Worm (Caenorhabditis elegans): ENCODE data around the gene dlc-4.

The dlc-4 gene

DNA sequence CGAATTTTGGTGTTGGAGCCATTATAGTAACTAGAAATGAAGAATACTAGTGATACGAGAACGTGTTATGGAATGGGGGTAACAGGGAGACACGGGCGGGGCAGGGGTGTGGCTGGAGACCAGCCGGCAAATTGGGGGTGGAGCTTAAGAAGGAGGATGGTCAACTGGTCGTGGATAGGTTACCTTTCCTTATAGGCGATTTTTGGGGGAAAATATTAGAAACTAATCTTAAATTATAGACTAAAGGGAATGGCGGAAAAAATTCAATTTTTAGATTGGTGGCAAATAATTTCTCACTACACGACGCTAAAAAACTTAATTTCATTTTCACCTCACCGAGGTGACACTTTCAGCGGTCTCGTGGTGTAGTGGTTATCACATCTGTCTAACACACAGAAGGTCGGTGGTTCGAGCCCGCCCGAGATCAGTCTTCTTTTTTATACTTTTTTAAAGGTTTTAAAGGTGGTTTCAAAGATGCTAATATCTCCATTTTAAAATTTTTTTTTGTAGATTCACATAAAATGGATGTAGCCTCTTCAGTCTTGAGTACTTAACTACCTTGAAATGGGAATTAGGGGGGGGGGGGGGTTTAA is 43.2 kb upstream of the dlc-4 start, which contains the start of gene Y65A5A.1 (continued):
- TF ChIP-seq die-1 (tag; optimal IDR thresholded peaks at IDR 0.05): peak; percentile 31
- no peak for TF ChIP-seq bed-1 (GFP tag; IDR thresholded peaks at IDR 0.05)
- TF ChIP-seq hlh-26 (GFP tag; conservative IDR thresholded peaks at IDR 0.05): no peak
- TF ChIP-seq rpc-1 (optimal IDR thresholded peaks at IDR 0.05): peak; percentile 86
- peak; percentile 81 for TF ChIP-seq rpc-1 (tag; optimal IDR thresholded peaks at IDR 0.05)
- peak; percentile 55 for TF ChIP-seq hmg-1.2 (GFP tag; IDR thresholded peaks at IDR 0.05)
- no peak for TF ChIP-seq nhr-90 (tag; optimal IDR thresholded peaks at IDR 0.05)
- TF ChIP-seq dox-1 (GFP tag; IDR thresholded peaks at IDR 0.05): peak; percentile 61; the same call in 1 of the 2 replicates
- no peak for TF ChIP-seq ama-1 (optimal IDR thresholded peaks at IDR 0.05)
- peak; percentile 35 to 65 for TF ChIP-seq ama-1 (GFP tag; optimal IDR thresholded peaks at IDR 0.05)
- peak; percentile 27 for TF ChIP-seq attf-5 (GFP tag; optimal IDR thresholded peaks at IDR 0.05)
- TF ChIP-seq pbrm-1 (GFP tag; IDR thresholded peaks at IDR 0.05): peak; percentile 70; the same call in 1 of the 2 replicates
- peak; percentile 62 for TF ChIP-seq F23B12.7 (tag; optimal IDR thresholded peaks at IDR 0.05; ENCODE audit: insufficient read depth)
- no peak for TF ChIP-seq sea-2 (GFP tag; IDR thresholded peaks at IDR 0.05)
- peak; percentile 82; the same call in 1 of the 2 replicates for TF ChIP-seq lin-26 (GFP tag; IDR thresholded peaks at IDR 0.05)
- TF ChIP-seq lin-54 (GFP tag; optimal IDR thresholded peaks at IDR 0.05): peak; percentile 14
- TF ChIP-seq snpc-3.4 (tag; optimal IDR thresholded peaks at IDR 0.05): peak; percentile 81
- TF ChIP-seq nfyb-1 (GFP tag; IDR thresholded peaks at IDR 0.05): peak; percentile 54; the same call in 1 of the 2 replicates
- TF ChIP-seq snpc-4 (GFP tag; optimal IDR thresholded peaks at IDR 0.05): peak; percentile 79
- peak; percentile 6 to 94 (median 90) for TF ChIP-seq snpc-4 (tag; optimal IDR thresholded peaks at IDR 0.05)
- no peak for TF ChIP-seq sptf-2 (GFP tag; optimal IDR thresholded peaks at IDR 0.05)
- TF ChIP-seq nhr-120 (GFP tag; IDR thresholded peaks at IDR 0.05): no peak
- 0 out of 2 replicates have a peak, but pooled peaks have one; percentile 19 for TF ChIP-seq ztf-28 (GFP tag; IDR thresholded peaks at IDR 0.05)
- peak; percentile 55 for TF ChIP-seq snpc-1.1 (tag; optimal IDR thresholded peaks at IDR 0.05; ENCODE audit: insufficient read depth)
- TF ChIP-seq D2030.7 (GFP tag; IDR thresholded peaks at IDR 0.05): peak; percentile 64
- TF ChIP-seq F49E8.2 (tag; optimal IDR thresholded peaks at IDR 0.05; ENCODE audit: insufficient read depth): peak; percentile 28
- peak in 1 of 2 experiments; percentile 12 for TF ChIP-seq rec-8 (tag; optimal IDR thresholded peaks at IDR 0.05)
- TF ChIP-seq atf-7 (tag; optimal IDR thresholded peaks at IDR 0.05): no peak
- TF ChIP-seq ceh-40 (GFP tag; IDR thresholded peaks at IDR 0.05): no peak
- TF ChIP-seq Y53G8AR.9 (GFP tag; conservative IDR thresholded peaks at IDR 0.05): no peak
- TF ChIP-seq athp-1 (tag; optimal IDR thresholded peaks at IDR 0.05): peak; percentile 27
- peak; percentile 71 for TF ChIP-seq snpc-1.3 (tag; optimal IDR thresholded peaks at IDR 0.05; ENCODE audit: insufficient read depth)

DNA sequence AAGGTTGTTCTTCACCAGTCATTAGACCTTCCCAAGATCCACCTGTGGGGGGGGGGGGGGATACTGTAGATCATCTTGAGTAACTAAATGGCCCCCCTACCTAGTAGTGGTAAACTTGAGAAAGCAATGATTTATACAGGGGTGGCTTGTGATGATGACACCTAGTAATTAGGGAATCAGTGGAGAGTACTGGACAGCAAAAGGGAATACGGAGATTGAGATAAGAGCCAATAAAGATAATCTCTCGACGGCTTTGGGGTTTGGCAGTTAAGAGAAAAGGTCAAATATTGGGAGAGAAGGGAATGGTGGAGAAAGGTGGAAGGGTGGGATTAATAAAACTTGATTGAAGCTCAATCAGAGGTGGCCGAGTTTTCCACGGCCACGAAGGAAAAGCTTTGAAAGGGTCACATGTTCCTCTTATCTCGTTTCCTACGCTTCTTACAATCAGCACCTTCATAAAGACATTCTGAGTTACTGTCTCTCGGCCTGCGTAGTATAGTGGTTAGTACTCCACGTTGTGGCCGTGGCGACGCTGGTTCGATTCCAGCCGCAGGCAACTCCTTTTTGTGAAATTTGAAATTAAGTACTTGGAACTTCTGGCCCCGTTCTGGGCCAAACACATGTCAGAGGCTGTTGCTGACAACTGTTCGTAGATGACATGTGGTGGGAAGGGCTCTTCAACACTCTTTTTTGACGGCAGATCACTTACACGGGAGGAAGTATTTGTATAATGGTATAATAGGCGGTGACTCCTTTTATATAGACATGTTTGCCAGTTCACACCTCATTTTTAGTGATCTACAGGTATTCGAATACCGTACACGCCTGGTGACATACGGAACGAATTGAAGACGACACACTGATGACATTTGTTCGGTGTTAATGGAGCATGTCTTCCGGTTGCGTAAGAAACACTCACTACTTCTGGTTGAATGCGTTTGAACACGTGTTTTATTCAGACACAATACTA is 42.4 kb upstream of the dlc-4 start:
- TF ChIP-seq mes-4 (tag; optimal IDR thresholded peaks at IDR 0.05) (peak; percentile 46), nhr-27 (tag; optimal IDR thresholded peaks at IDR 0.05) (no peak), mel-28 (tag; optimal IDR thresholded peaks at IDR 0.05; ENCODE audit: borderline replicate concordance) (no peak), madf-10 (tag; optimal IDR thresholded peaks at IDR 0.05) (peak; percentile 57), Y95B8A.8 (GFP tag; IDR thresholded peaks at IDR 0.05) (0 out of 2 replicates have a peak, but pooled peaks have one; percentile 51), T07F8.4 (tag; optimal IDR thresholded peaks at IDR 0.05) (peak; percentile 42), unc-62 (GFP tag; optimal IDR thresholded peaks at IDR 0.05) (no peak), athp-1 (tag; optimal IDR thresholded peaks at IDR 0.05) (peak; percentile 68), lin-26 (GFP tag; IDR thresholded peaks at IDR 0.05) (peak; percentile 95), mxl-1 (tag; optimal IDR thresholded peaks at IDR 0.05) (peak; percentile 61), F39B2.1 (GFP tag; IDR thresholded peaks at IDR 0.05) (no peak), atf-7 (tag; optimal IDR thresholded peaks at IDR 0.05) (peak; percentile 5), ceh-100 (GFP tag; IDR thresholded peaks at IDR 0.05) (no peak), Y53F4B.3 (GFP tag; IDR thresholded peaks at IDR 0.05) (0 out of 2 replicates have a peak, but pooled peaks have one; percentile 54), Y56A3A.18 (GFP tag; IDR thresholded peaks at IDR 0.05) (no peak), snpc-1.1 (tag; optimal IDR thresholded peaks at IDR 0.05; ENCODE audit: insufficient read depth) (no peak), nhr-80 (tag; optimal IDR thresholded peaks at IDR 0.05) (peak; percentile 15), sdz-38 (tag; optimal IDR thresholded peaks at IDR 0.05) (no peak)

Data from whole organism, young adult.